Worm (Caenorhabditis elegans) whole organism, early embryonic: Measurements from ENCODE around the gene C44B9.2.

ENCODE experiments used
- F13C5.2 ChIP-seq: sonication (generic microtip); optimal IDR thresholded peaks from 2 replicates; lab custom pipeline; 2017; ENCODE audit warnings: mild to moderate bottlenecking, missing genetic modification characterization, inconsistent platforms, missing compliant biosample characterization
- aly-1 ChIP-seq: sonication (generic microtip); optimal IDR thresholded peaks from 2 replicates; lab custom pipeline; 2016; ENCODE audit warnings: missing genetic modification characterization, missing compliant biosample characterization
- ama-1 ChIP-seq: fragments of 150-350 bp; optimal IDR thresholded peaks from 2 replicates; lab custom pipeline; 2014
- ceh-13 ChIP-seq: fragments of 200-800 bp; sonication (Bioruptor generic); optimal IDR thresholded peaks from 2 replicates; lab custom pipeline; 2018; ENCODE audit warnings: mild to moderate bottlenecking, missing genetic modification characterization, missing compliant biosample characterization
- ceh-36 ChIP-seq: sonication (generic microtip); optimal IDR thresholded peaks from 2 replicates; lab custom pipeline; 2016; ENCODE audit warnings: missing genetic modification characterization, inconsistent platforms, missing compliant biosample characterization
- ets-7 ChIP-seq: sonication (generic microtip); optimal IDR thresholded peaks from 2 replicates; lab custom pipeline; 2016; ENCODE audit warnings: missing genotype, missing genetic modification characterization, missing compliant biosample characterization
- flt-1 ChIP-seq: fragments of 200-800 bp; sonication (Bioruptor generic); IDR thresholded peaks from 2 replicates; pipeline ENCODE4 v1.3.6; 2022; ENCODE audit warnings: missing genetic modification characterization, missing compliant biosample characterization
- hmg-4 ChIP-seq: fragments of 200-800 bp; sonication (Bioruptor generic); optimal IDR thresholded peaks from 2 replicates; lab custom pipeline; 2018; ENCODE audit warnings: mild to moderate bottlenecking, missing genetic modification characterization, missing compliant biosample characterization
- hnd-1 ChIP-seq: sonication (generic microtip); optimal IDR thresholded peaks from 2 replicates; lab custom pipeline; 2016; ENCODE audit warnings: missing genetic modification characterization, missing compliant biosample characterization
- pes-1 ChIP-seq: fragments of 200-800 bp; sonication (Bioruptor generic); IDR thresholded peaks from 2 replicates; pipeline ENCODE4 v1.3.6; 2022; ENCODE audit warnings: missing genetic modification reagents, missing genetic modification characterization, missing compliant biosample characterization
- scrt-1 ChIP-seq: fragments of 200-800 bp; sonication (Bioruptor generic); IDR thresholded peaks from 2 replicates; pipeline ENCODE4 v1.3.6; 2022; ENCODE audit warnings: missing genetic modification characterization, missing compliant biosample characterization
- sea-1 ChIP-seq: fragments of 200-800 bp; sonication (Bioruptor generic); conservative IDR thresholded peaks from 2 replicates; pipeline ENCODE4 v1.3.6; 2022; ENCODE audit warnings: missing genetic modification characterization, missing compliant biosample characterization
- tra-4 ChIP-seq: sonication (generic microtip); optimal IDR thresholded peaks from 2 replicates; lab custom pipeline; 2017; ENCODE audit warnings: missing genetic modification characterization, missing compliant biosample characterization

- TF ChIP-seq scrt-1 (GFP tag; lab: Robert Waterston, UW) (no peak), tra-4 (tag; lab: Kevin White, UChicago) (no peak), ama-1 (lab: Kevin White, UChicago) (no peak), ceh-13 (GFP tag; lab: Kevin White, UChicago) (no peak), hmg-4 (GFP tag; lab: Kevin White, UChicago) (no peak), sea-1 (GFP tag; lab: Robert Waterston, UW) (no peak), flt-1 (GFP tag; lab: Robert Waterston, UW) (no peak), hnd-1 (tag; lab: Kevin White, UChicago) (no peak), aly-1 (tag; lab: Kevin White, UChicago) (no peak), ets-7 (tag; lab: Kevin White, UChicago) (no peak), pes-1 (GFP tag; lab: Robert Waterston, UW) (no peak), ceh-36 (tag; lab: Kevin White, UChicago) (no peak), F13C5.2 (tag; lab: Kevin White, UChicago) (no peak)
These were observed 42.6 kb upstream of the C44B9.2 start, which contains the start of gene sbsp-1 for ce11 chrIII:10832636-10833035.
